Fruit fly (Drosophila melanogaster) whole organism, embryonic: ENCODE results near the gene not.

Experiments used
- CG10209 ChIP-seq: fragments of 200-800 bp; sonication (Bioruptor generic); optimal IDR thresholded peaks from 3 replicates; lab custom pipeline; 2017; ENCODE audit warnings: missing biosample characterization, mild to moderate bottlenecking, missing genetic modification characterization, missing genetic modification reagents
- CG1024 ChIP-seq: fragments of 200-800 bp; sonication (Bioruptor generic); IDR thresholded peaks from 2 replicates; pipeline ENCODE4 v1.3.6; 2022; ENCODE audit warnings: missing biosample characterization, missing genetic modification characterization
- CG10321 ChIP-seq: fragments of 200-800 bp; sonication (Bioruptor generic); IDR thresholded peaks from 2 replicates; pipeline ENCODE4 v1.3.6; 2022; ENCODE audit warnings: missing biosample characterization, missing genetic modification characterization
- CG10366 ChIP-seq: fragments of 200-800 bp; sonication (Bioruptor generic); IDR thresholded peaks from 2 replicates; pipeline ENCODE4 v1.3.6; 2022; ENCODE audit warnings: missing biosample characterization, missing genetic modification characterization
- CG11504 ChIP-seq: fragments of 200-800 bp; sonication (Bioruptor generic); optimal IDR thresholded peaks from 3 replicates; lab custom pipeline; 2019; ENCODE audit warnings: missing biosample characterization, mild to moderate bottlenecking, missing genetic modification characterization, moderate library complexity
- CG12219 ChIP-seq: fragments of 200-800 bp; sonication (Bioruptor generic); optimal IDR thresholded peaks from 3 replicates; lab custom pipeline; 2018; ENCODE audit warnings: missing biosample characterization, mild to moderate bottlenecking, missing genetic modification characterization
- CG1233 ChIP-seq: fragments of 200-800 bp; sonication (Bioruptor generic); optimal IDR thresholded peaks from 4 replicates; lab custom pipeline; 2018; ENCODE audit warnings: missing biosample characterization, mild to moderate bottlenecking, missing genetic modification characterization
- CG13894 ChIP-seq: fragments of 200-800 bp; sonication (Bioruptor generic); optimal IDR thresholded peaks from 3 replicates; lab custom pipeline; 2018; ENCODE audit warnings: missing biosample characterization, mild to moderate bottlenecking, missing genetic modification characterization, moderate library complexity
- CG15696 ChIP-seq: fragments of 200-800 bp; sonication (Bioruptor generic); optimal IDR thresholded peaks from 2 replicates; lab custom pipeline; 2019; ENCODE audit warnings: missing biosample characterization, mild to moderate bottlenecking, missing genetic modification characterization, moderate library complexity
- CG1832 ChIP-seq: fragments of 200-800 bp; sonication (Bioruptor generic); optimal IDR thresholded peaks from 2 replicates; lab custom pipeline; 2017; ENCODE audit warnings: missing biosample characterization, mild to moderate bottlenecking, missing genetic modification characterization, inconsistent platforms
- CG2202 ChIP-seq: fragments of 200-800 bp; sonication (Bioruptor generic); optimal IDR thresholded peaks from 2 replicates; lab custom pipeline; 2018; ENCODE audit warnings: missing biosample characterization, mild to moderate bottlenecking, missing genetic modification characterization
- CG31224 ChIP-seq: fragments of 200-800 bp; sonication (Bioruptor generic); IDR thresholded peaks from 2 replicates; pipeline ENCODE4 v1.3.6; 2022; ENCODE audit warnings: missing biosample characterization, missing genetic modification characterization
- CG34224 ChIP-seq: fragments of 200-800 bp; sonication (Bioruptor generic); IDR thresholded peaks from 3 replicates; pipeline ENCODE4 v1.3.6; 2022; ENCODE audit warnings: missing biosample characterization, missing genetic modification characterization; ENCODE audit not compliant: partially characterized antibody
- CG43689 ChIP-seq: fragments of 200-800 bp; sonication (Bioruptor generic); IDR thresholded peaks from 2 replicates; pipeline ENCODE4 v1.3.6; 2022; ENCODE audit warnings: missing biosample characterization, missing genetic modification characterization
- CG6272 ChIP-seq: fragments of 200-800 bp; sonication (Bioruptor generic); IDR thresholded peaks from 2 replicates; pipeline ENCODE4 v1.3.6; 2022; ENCODE audit warnings: missing biosample characterization, missing genetic modification characterization
- CG6654 ChIP-seq: fragments of 200-800 bp; sonication (Bioruptor generic); optimal IDR thresholded peaks from 2 replicates; lab custom pipeline; 2017; ENCODE audit warnings: missing biosample characterization, mild to moderate bottlenecking, missing genetic modification characterization
- CG9609 ChIP-seq: fragments of 200-800 bp; sonication (Bioruptor generic); optimal IDR thresholded peaks from 3 replicates; lab custom pipeline; 2016; ENCODE audit warnings: missing biosample characterization, missing genetic modification characterization
- E2f2 ChIP-seq: fragments of 200-800 bp; sonication (Bioruptor generic); IDR thresholded peaks from 2 replicates; pipeline ENCODE4 v1.3.6; 2022; ENCODE audit warnings: missing biosample characterization, missing genetic modification characterization
- Hmx ChIP-seq: fragments of 200-800 bp; sonication (Bioruptor generic); optimal IDR thresholded peaks from 2 replicates; lab custom pipeline; 2016; ENCODE audit warnings: missing biosample characterization, missing genetic modification characterization
- Nf-YB ChIP-seq: fragments of 200-800 bp; sonication (Bioruptor generic); optimal IDR thresholded peaks from 3 replicates; lab custom pipeline; 2019; ENCODE audit warnings: missing biosample characterization, mild to moderate bottlenecking, missing genetic modification characterization, moderate library complexity
- Pdp1 ChIP-seq, 2 experiments: fragments of 200-800 bp; sonication (Bioruptor generic); optimal IDR thresholded peaks; 3 replicates each; lab custom pipeline; 2016; ENCODE audit warnings: missing biosample characterization in 2 of 2, missing genetic modification characterization in 2 of 2, mild to moderate bottlenecking in 1 of 2, moderate library complexity in 1 of 2
- Rx ChIP-seq: fragments of 200-800 bp; sonication (Bioruptor generic); IDR thresholded peaks from 2 replicates; pipeline ENCODE4 v1.3.6; 2022; ENCODE audit warnings: missing biosample characterization, missing genetic modification characterization
- bbx ChIP-seq: fragments of 200-800 bp; sonication (Bioruptor generic); IDR thresholded peaks from 2 replicates; pipeline ENCODE4 v1.3.6; 2022; ENCODE audit warnings: missing biosample characterization, missing genetic modification characterization; ENCODE audit not compliant: partially characterized antibody
- chm ChIP-seq: fragments of 200-800 bp; sonication (Bioruptor generic); IDR thresholded peaks from 2 replicates; pipeline ENCODE4 v1.3.6; 2022; ENCODE audit warnings: missing biosample characterization, missing genetic modification characterization
- exex ChIP-seq: fragments of 200-800 bp; sonication (Bioruptor generic); optimal IDR thresholded peaks from 4 replicates; lab custom pipeline; 2018; ENCODE audit warnings: missing biosample characterization, mild to moderate bottlenecking, missing genetic modification characterization, moderate library complexity
- gem ChIP-seq: fragments of 200-800 bp; sonication (Bioruptor generic); optimal IDR thresholded peaks from 2 replicates; lab custom pipeline; 2019; ENCODE audit warnings: missing biosample characterization, mild to moderate bottlenecking, missing genetic modification characterization, moderate library complexity
- grn ChIP-seq: fragments of 200-800 bp; sonication (Bioruptor generic); optimal IDR thresholded peaks from 3 replicates; lab custom pipeline; 2017; ENCODE audit warnings: missing biosample characterization, missing genetic modification characterization
- gt ChIP-seq: fragments of 200-800 bp; sonication (Bioruptor generic); IDR thresholded peaks from 2 replicates; pipeline ENCODE4 v1.3.6; 2022; ENCODE audit warnings: missing biosample characterization, missing genetic modification characterization
- mirr ChIP-seq: fragments of 200-800 bp; sonication (Bioruptor generic); optimal IDR thresholded peaks from 3 replicates; lab custom pipeline; 2018; ENCODE audit warnings: missing biosample characterization, mild to moderate bottlenecking, missing genetic modification characterization
- nmo ChIP-seq: fragments of 200-800 bp; sonication (Bioruptor generic); optimal IDR thresholded peaks from 2 replicates; lab custom pipeline; 2018; ENCODE audit warnings: missing biosample characterization, mild to moderate bottlenecking, missing genetic modification characterization, moderate library complexity
- pzg ChIP-seq: fragments of 200-800 bp; sonication (Bioruptor generic); optimal IDR thresholded peaks from 3 replicates; lab custom pipeline; 2018; ENCODE audit warnings: missing biosample characterization, mild to moderate bottlenecking, missing genetic modification characterization, moderate library complexity
- scrt ChIP-seq: fragments of 200-800 bp; sonication (Bioruptor generic); optimal IDR thresholded peaks from 2 replicates; lab custom pipeline; 2018; ENCODE audit warnings: missing biosample characterization, mild to moderate bottlenecking, missing genetic modification characterization, moderate library complexity
- sd ChIP-seq: fragments of 200-800 bp; sonication (Bioruptor generic); optimal IDR thresholded peaks from 3 replicates; lab custom pipeline; 2018; ENCODE audit warnings: missing biosample characterization, mild to moderate bottlenecking, missing genetic modification characterization, moderate library complexity
- sens ChIP-seq: fragments of 200-800 bp; sonication (Bioruptor generic); peaks from one replicate; lab custom pipeline; 2016; ENCODE audit warnings: missing biosample characterization, missing genetic modification characterization
- sug ChIP-seq: fragments of 200-800 bp; optimal IDR thresholded peaks from 2 replicates; lab custom pipeline; 2019; ENCODE audit warnings: missing biosample characterization, mild to moderate bottlenecking, missing genetic modification characterization, moderate library complexity
- tap ChIP-seq: fragments of 200-800 bp; optimal IDR thresholded peaks from 3 replicates; lab custom pipeline; 2019; ENCODE audit warnings: missing biosample characterization, mild to moderate bottlenecking, missing genetic modification characterization, moderate library complexity
- tio ChIP-seq: fragments of 200-800 bp; sonication (Bioruptor generic); optimal IDR thresholded peaks from 2 replicates; lab custom pipeline; 2017; ENCODE audit warnings: missing biosample characterization, missing genetic modification characterization, inconsistent platforms

Gene not

DNA sequence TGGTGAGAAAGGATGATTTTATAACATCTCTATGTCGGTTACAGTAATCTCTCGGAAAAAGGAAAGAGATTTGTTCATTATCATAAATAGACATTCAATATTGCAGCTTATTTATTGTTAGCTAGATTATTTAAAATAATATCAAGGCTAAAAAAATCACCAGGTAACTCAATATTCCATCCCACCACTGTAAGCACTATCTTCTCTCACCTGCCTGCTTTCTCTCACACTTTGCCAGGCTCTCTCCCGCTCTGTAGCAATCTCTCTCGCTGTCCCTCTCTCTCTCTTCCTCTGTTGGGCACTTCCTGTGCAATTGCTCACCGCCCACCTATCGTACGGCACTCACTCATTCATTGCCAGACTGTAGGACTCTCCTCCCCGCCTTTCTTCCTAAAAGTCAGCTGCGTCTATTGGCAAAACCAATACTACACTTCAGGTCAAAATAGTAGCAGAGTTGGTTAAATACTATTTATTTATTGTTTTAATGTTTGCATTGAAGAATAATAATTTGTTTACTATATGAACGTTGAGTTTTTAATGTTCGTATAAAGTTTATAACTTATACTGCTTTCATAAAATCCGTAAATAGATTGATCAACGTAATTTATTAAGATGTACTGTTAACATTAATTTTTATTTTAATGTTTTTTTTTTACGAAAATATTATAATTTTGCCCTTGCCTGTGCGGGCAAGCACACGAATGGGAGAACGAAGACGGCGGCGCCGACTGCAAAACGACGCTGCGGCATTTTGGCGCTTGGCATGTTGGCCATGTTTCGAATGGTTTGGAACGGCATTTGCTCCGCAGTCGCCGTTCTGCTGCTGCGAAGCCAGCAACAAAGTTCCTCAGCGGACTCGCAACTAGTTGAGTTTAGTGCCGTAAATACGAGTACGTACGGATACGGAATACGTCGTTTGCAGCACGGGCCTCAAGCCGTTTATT, 18.9 kb upstream of the not start (continued):
- TF ChIP-seq CG10209 (GFP tag; lab: Kevin White, UChicago), result peak; percentile 89
- peak; percentile 92 for TF ChIP-seq nmo (GFP tag; lab: Kevin White, UChicago)
- peak; percentile 86 for TF ChIP-seq Hmx
- TF ChIP-seq CG1024 (GFP tag; lab: Robert Waterston, UW), result peak; percentile 95
- peak; percentile 97; the same call in 1 of the 2 replicates for TF ChIP-seq chm (GFP tag; lab: Robert Waterston, UW)
- peak; percentile 73 for TF ChIP-seq CG2202 (tag; lab: Kevin White, UChicago)
- TF ChIP-seq CG1233 (GFP tag; lab: Kevin White, UChicago), result peak; percentile 77

DNA sequence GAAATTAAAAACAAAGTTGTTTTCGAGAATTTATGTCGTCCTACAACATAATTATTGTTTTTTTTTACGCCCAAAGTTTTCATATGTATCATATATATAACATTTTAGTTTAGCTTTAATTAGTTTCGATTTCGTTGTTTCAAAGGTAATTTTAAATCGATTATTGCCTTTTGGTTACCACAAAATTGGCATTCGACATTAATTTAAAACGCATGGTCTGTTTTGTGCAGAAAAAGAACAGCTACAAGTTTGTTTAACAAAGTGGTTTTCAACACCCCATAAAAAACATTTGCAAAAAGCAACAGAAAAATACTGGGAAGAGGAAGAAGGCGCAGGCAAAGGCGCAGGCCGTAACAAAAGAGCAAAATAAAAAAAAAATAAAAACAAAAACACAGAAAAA, 16.6 kb upstream of the not start:
- TF ChIP-seq CG6654 (GFP tag; lab: Kevin White, UChicago), result no peak
- no peak for TF ChIP-seq CG15696 (tag; lab: Kevin White, UChicago)
- TF ChIP-seq gem (tag; lab: Kevin White, UChicago), result peak; percentile 26
- TF ChIP-seq tio, result peak; percentile 18

DNA sequence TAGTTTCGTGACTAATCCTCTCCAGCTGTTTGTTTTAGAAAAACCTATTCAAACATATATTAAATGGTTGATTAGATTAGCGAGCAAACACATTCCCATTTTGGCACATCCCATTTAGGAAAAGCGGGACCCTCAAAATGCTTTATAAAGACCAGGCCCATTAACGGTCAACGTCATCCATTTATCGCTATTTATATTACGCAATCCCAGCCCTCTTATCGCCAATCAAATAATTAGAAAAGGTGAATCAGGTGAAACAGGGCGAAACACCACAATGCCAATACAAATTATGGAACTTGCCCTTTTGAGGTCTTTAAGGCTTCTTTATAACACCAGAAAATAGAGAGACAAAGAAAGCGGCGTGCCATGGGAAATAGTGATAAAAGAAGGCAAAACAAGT, 16.1 kb upstream of the not start:
- peak; percentile 85 for TF ChIP-seq exex (tag; lab: Kevin White, UChicago)
- peak; percentile 1 for TF ChIP-seq grn
- TF ChIP-seq Nf-YB (GFP tag; lab: Kevin White, UChicago), result no peak
- peak; percentile 60 for TF ChIP-seq sens (GFP tag; lab: Kevin White, UChicago)
- peak; percentile 31 for TF ChIP-seq sd
- TF ChIP-seq sug (tag; lab: Kevin White, UChicago), result peak; percentile 26
- no peak for TF ChIP-seq E2f2 (GFP tag; lab: Robert Waterston, UW)
- peak in 1 of 2 experiments; percentile 80 for TF ChIP-seq Pdp1 (GFP tag; optimal IDR thresholded peaks at IDR 0.05; lab: Kevin White, UChicago)

DNA sequence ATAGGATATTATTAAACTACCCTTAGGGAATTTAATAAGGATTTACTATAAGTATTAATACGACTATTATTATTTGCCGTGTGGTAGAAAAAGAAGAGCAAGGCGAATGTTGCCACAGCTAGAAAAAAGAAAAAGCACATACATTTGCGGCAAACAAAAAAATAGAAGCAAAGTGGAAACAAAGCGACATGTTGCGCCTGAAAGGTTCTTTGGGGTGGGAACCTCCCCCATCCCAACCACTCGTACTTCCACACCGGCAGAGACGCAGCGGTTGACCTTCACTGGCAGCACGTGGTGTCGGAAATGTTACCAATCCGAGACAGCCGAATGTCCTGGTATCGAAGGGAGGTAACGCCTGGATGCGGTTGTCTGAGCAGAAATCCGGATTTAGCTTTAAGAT, 15.4 kb upstream of the not start:
- TF ChIP-seq Rx, result no peak
- no peak for TF ChIP-seq pzg (GFP tag; lab: Kevin White, UChicago)
- TF ChIP-seq CG34224, result no peak
- TF ChIP-seq CG10321, result no peak
- no peak for TF ChIP-seq CG31224 (GFP tag; lab: Robert Waterston, UW)
- 0 out of 2 replicates have a peak, but pooled peaks have one; percentile 10 for TF ChIP-seq CG43689 (GFP tag; lab: Robert Waterston, UW)
- TF ChIP-seq CG6272, result no peak
- peak; percentile 56 for TF ChIP-seq scrt (GFP tag; lab: Kevin White, UChicago)
- TF ChIP-seq CG12219 (GFP tag; lab: Kevin White, UChicago), result no peak
- TF ChIP-seq bbx, result no peak
- no peak for TF ChIP-seq chm (GFP tag; lab: Robert Waterston, UW)
- no peak for TF ChIP-seq mirr (GFP tag; lab: Kevin White, UChicago)
- no peak for TF ChIP-seq CG9609 (GFP tag; lab: Kevin White, UChicago)
- peak; percentile 52 for TF ChIP-seq CG11504 (tag; lab: Kevin White, UChicago)
- no peak for TF ChIP-seq CG10366 (GFP tag; lab: Robert Waterston, UW)
- peak; percentile 53 for TF ChIP-seq CG13894
- TF ChIP-seq gt (GFP tag; lab: Robert Waterston, UW), result no peak
- no peak for TF ChIP-seq CG1832
- no peak for TF ChIP-seq tap
